Fruit fly (Drosophila melanogaster) whole organism, wandering third instar larva: ENCODE data around the gene BoYb.

ENCODE experiments used
- Dfd ChIP-seq: fragments of >200 bp; optimal IDR thresholded peaks from 2 replicates; lab custom pipeline; 2017; ENCODE audit warnings: missing biosample characterization, missing genetic modification characterization
- br ChIP-seq: fragments of 200-800 bp; sonication (Bioruptor generic); optimal IDR thresholded peaks from 2 replicates; lab custom pipeline; 2016; ENCODE audit warnings: missing biosample characterization, missing genetic modification characterization
- dl ChIP-seq, 2 experiments: fragments of 175-275, 200-275 bp in 1 of 2; fragments of 200-275 bp in 1 of 2; sonication (Bioruptor generic); optimal IDR thresholded peaks; lab custom pipeline; 2018; ENCODE audit warnings: mild to moderate bottlenecking in 2 of 2, missing biosample characterization in 2 of 2, missing genetic modification characterization in 2 of 2, moderate library complexity in 2 of 2; ENCODE audit not compliant: partially characterized antibody in 2 of 2, insufficient read depth in 1 of 2
- h ChIP-seq: fragments of 200-800 bp; sonication (Bioruptor generic); optimal IDR thresholded peaks from 3 replicates; lab custom pipeline; 2016; ENCODE audit warnings: missing biosample characterization, mild to moderate bottlenecking, missing genetic modification characterization

DNA sequence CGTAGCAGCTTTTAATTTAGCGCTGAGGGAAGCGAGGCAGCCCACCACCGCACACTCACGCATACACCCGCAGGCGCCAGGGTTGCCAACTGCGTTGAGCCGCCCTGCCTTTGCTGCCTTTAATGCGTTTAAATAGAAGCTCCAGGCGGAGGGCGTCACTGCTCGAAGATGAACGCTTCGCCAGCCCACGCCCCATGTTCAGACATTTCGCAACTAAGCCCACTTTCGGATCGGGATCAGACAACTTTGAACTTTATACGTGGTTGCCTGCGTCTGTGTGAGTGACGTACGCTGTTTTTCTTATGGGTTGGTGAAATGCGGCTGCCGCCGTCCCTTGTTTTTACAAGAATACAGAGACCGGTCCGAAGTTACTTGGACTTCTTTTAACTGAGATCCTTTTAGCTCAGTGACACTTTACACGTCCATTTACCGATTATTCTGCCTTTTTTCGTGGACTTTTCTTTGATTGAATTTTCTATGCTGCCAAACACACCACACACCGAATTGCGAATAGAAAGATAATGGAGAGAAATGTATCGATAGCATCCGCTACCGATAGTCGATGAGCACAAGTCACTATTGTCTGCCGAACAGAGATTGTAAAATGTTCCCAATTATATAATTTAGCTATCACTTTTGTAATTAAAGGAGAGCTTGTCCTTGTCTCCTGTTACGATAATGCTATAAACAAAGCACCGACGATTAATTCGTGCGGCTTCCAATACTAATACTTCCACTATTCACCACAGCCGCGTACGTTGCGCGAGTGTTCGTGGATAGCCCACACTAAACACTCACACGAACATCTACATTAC lies 30.5 kb upstream of the BoYb start:
- TF ChIP-seq Dfd (GFP tag; lab: Kevin White, UChicago): no peak
- peak; percentile 33 for TF ChIP-seq h (GFP tag; lab: Kevin White, UChicago)
- no peak for TF ChIP-seq dl (GFP tag; optimal IDR thresholded peaks at IDR 0.05; lab: Kevin White, UChicago; ENCODE audit: insufficient read depth in 1 of 2, partially characterized antibody in 2 of 2)
- TF ChIP-seq br (GFP tag; lab: Kevin White, UChicago): peak; percentile 9
